Worm (Caenorhabditis elegans) whole organism, young adult: Measurements from ENCODE around the gene cat-1.

ENCODE experiments used
- B0019.2 ChIP-seq: fragments of 200-800 bp; sonication (Bioruptor generic); conservative IDR thresholded peaks from 2 replicates; pipeline ENCODE4 v1.3.6; 2022; ENCODE audit warnings: missing genetic modification reagents, missing genetic modification characterization, missing compliant biosample characterization
- B0035.1 ChIP-seq: sonication (generic microtip); optimal IDR thresholded peaks from 2 replicates; lab custom pipeline; 2016; ENCODE audit warnings: missing genetic modification characterization, mild to moderate bottlenecking, missing compliant biosample characterization, missing genotype, missing genetic modification reagents
- F22D6.2 ChIP-seq: sonication (generic microtip); optimal IDR thresholded peaks from 2 replicates; lab custom pipeline; 2016; ENCODE audit warnings: mild to moderate bottlenecking, missing genetic modification characterization, missing compliant biosample characterization
- F49E8.2 ChIP-seq: sonication (generic microtip); optimal IDR thresholded peaks from 3 replicates; lab custom pipeline; 2017; ENCODE audit warnings: missing genetic modification characterization, mild to moderate bottlenecking, missing compliant biosample characterization, antibody characterized with exemption, moderate library complexity; ENCODE audit not compliant: insufficient read depth
- F57A8.1 ChIP-seq: fragments of 200-800 bp; sonication (Bioruptor generic); optimal IDR thresholded peaks from 2 replicates; lab custom pipeline; 2018; ENCODE audit warnings: mild to moderate bottlenecking, missing genetic modification characterization, moderate library complexity, missing compliant biosample characterization
- Y53F4B.3 ChIP-seq: fragments of 200-800 bp; sonication (Bioruptor generic); IDR thresholded peaks from 2 replicates; pipeline ENCODE4 v1.3.6; 2022; ENCODE audit warnings: missing genetic modification reagents, missing genetic modification characterization, missing compliant biosample characterization
- Y53G8AR.9 ChIP-seq: fragments of 200-800 bp; sonication (Bioruptor generic); conservative IDR thresholded peaks from 2 replicates; pipeline ENCODE4 v1.3.6; 2022; ENCODE audit warnings: missing genetic modification reagents, missing genetic modification characterization, missing compliant biosample characterization
- akir-1 ChIP-seq: fragments of 200-800 bp; sonication (Bioruptor generic); optimal IDR thresholded peaks from 2 replicates; lab custom pipeline; 2018; ENCODE audit warnings: mild to moderate bottlenecking, missing genetic modification characterization, moderate library complexity, missing compliant biosample characterization
- ama-1 ChIP-seq, 3 experiments: fragments of 150-350 bp in 1 of 3; sonication (generic microtip) in 2 of 3; optimal IDR thresholded peaks; 2 replicates each; lab custom pipeline; 2014 to 2018; ENCODE audit warnings: missing biosample characterization in 2 of 3, missing genetic modification characterization in 2 of 3, missing genetic modification reagents in 2 of 3
- atf-7 ChIP-seq: sonication (generic microtip); optimal IDR thresholded peaks from 2 replicates; lab custom pipeline; 2017; ENCODE audit warnings: mild to moderate bottlenecking, missing genetic modification characterization, missing compliant biosample characterization
- athp-1 ChIP-seq: sonication (generic microtip); optimal IDR thresholded peaks from 2 replicates; lab custom pipeline; 2017; ENCODE audit warnings: mild to moderate bottlenecking, missing genetic modification characterization, missing compliant biosample characterization
- bed-2 ChIP-seq: fragments of 200-800 bp; sonication (Bioruptor generic); IDR thresholded peaks from 2 replicates; pipeline ENCODE4 v1.3.6; 2022; ENCODE audit warnings: missing genetic modification reagents, missing genetic modification characterization, missing compliant biosample characterization
- ccch-3 ChIP-seq: fragments of 200-800 bp; sonication (Bioruptor generic); optimal IDR thresholded peaks from 2 replicates; lab custom pipeline; 2018; ENCODE audit warnings: mild to moderate bottlenecking, missing genetic modification characterization, missing compliant biosample characterization
- cebp-1 ChIP-seq, 2 experiments: fragments of 200-800 bp in 1 of 2; sonication (Bioruptor generic) in 1 of 2; sonication (generic microtip) in 1 of 2; IDR thresholded peaks in 1 of 2; optimal IDR thresholded peaks in 1 of 2; 2 replicates each; pipeline versions ENCODE4 v1.3.6 to Lab custom; 2017 to 2022; ENCODE audit warnings: missing compliant biosample characterization in 2 of 2, missing genetic modification characterization in 2 of 2, mild to moderate bottlenecking in 1 of 2, missing genetic modification reagents in 1 of 2, moderate library complexity in 1 of 2
- ceh-100 ChIP-seq: fragments of 200-800 bp; sonication (Bioruptor generic); IDR thresholded peaks from 2 replicates; pipeline ENCODE4 v1.3.6; 2022; ENCODE audit warnings: missing genetic modification reagents, missing genetic modification characterization, missing compliant biosample characterization
- ceh-27 ChIP-seq: fragments of 200-800 bp; sonication (Bioruptor generic); optimal IDR thresholded peaks from 2 replicates; lab custom pipeline; 2018; ENCODE audit warnings: mild to moderate bottlenecking, missing genetic modification characterization, moderate library complexity, missing compliant biosample characterization
- chd-7 ChIP-seq: sonication (generic microtip); optimal IDR thresholded peaks from 2 replicates; lab custom pipeline; 2016; ENCODE audit warnings: mild to moderate bottlenecking, missing genetic modification characterization, moderate library complexity, missing compliant biosample characterization
- ekl-4 ChIP-seq: fragments of 200-800 bp; sonication (Bioruptor generic); IDR thresholded peaks from 2 replicates; pipeline ENCODE4 v1.3.6; 2022; ENCODE audit warnings: missing genetic modification reagents, missing genetic modification characterization, missing compliant biosample characterization
- ets-4 ChIP-seq: fragments of 200-800 bp; sonication (Bioruptor generic); optimal IDR thresholded peaks from 2 replicates; lab custom pipeline; 2018; ENCODE audit warnings: mild to moderate bottlenecking, missing genetic modification characterization, missing compliant biosample characterization
- gei-17 ChIP-seq: fragments of 200-800 bp; sonication (Bioruptor generic); optimal IDR thresholded peaks from 2 replicates; lab custom pipeline; 2018; ENCODE audit warnings: mild to moderate bottlenecking, missing genetic modification characterization, missing compliant biosample characterization
- hlh-12 ChIP-seq: sonication (generic microtip); optimal IDR thresholded peaks from 2 replicates; lab custom pipeline; 2016; ENCODE audit warnings: missing genetic modification characterization, missing compliant biosample characterization
- hlh-26 ChIP-seq: fragments of 200-800 bp; sonication (Bioruptor generic); conservative IDR thresholded peaks from 2 replicates; pipeline ENCODE4 v1.3.6; 2022; ENCODE audit warnings: missing genetic modification reagents, missing genetic modification characterization, missing compliant biosample characterization
- hsf-1 ChIP-seq: fragments of 200-800 bp; sonication (Bioruptor generic); IDR thresholded peaks from 2 replicates; pipeline ENCODE4 v1.3.6; 2022; ENCODE audit warnings: missing genetic modification reagents, missing genetic modification characterization, missing compliant biosample characterization
- let-607 ChIP-seq, 2 experiments: fragments of 200-800 bp in 1 of 2; sonication (Bioruptor generic) in 1 of 2; sonication (generic microtip) in 1 of 2; optimal IDR thresholded peaks; 2 replicates each; lab custom pipeline; 2016 to 2018; ENCODE audit warnings: mild to moderate bottlenecking in 2 of 2, missing compliant biosample characterization in 2 of 2, missing genetic modification characterization in 2 of 2, moderate library complexity in 2 of 2, missing genotype in 1 of 2
- lin-40 ChIP-seq: sonication (generic microtip); optimal IDR thresholded peaks from 2 replicates; lab custom pipeline; 2016; ENCODE audit warnings: missing genetic modification characterization, mild to moderate bottlenecking, missing compliant biosample characterization, missing genotype, missing genetic modification reagents
- madf-10 ChIP-seq: sonication (generic microtip); optimal IDR thresholded peaks from 2 replicates; lab custom pipeline; 2016; ENCODE audit warnings: mild to moderate bottlenecking, missing genetic modification characterization, missing compliant biosample characterization
- madf-3 ChIP-seq: fragments of 200-800 bp; sonication (Bioruptor generic); IDR thresholded peaks from 2 replicates; pipeline ENCODE4 v1.3.6; 2022; ENCODE audit warnings: missing genetic modification reagents, missing genetic modification characterization, missing compliant biosample characterization
- mcd-1 ChIP-seq: fragments of 200-800 bp; sonication (Bioruptor generic); IDR thresholded peaks from 2 replicates; pipeline ENCODE4 v1.3.6; 2022; ENCODE audit warnings: missing genetic modification reagents, missing genetic modification characterization, missing compliant biosample characterization
- mel-28 ChIP-seq: sonication (generic microtip); optimal IDR thresholded peaks from 2 replicates; lab custom pipeline; 2016; ENCODE audit warnings: borderline replicate concordance, mild to moderate bottlenecking, missing genetic modification characterization, missing compliant biosample characterization
- nfya-2 ChIP-seq: fragments of 200-800 bp; sonication (Bioruptor generic); IDR thresholded peaks from 2 replicates; pipeline ENCODE4 v1.3.6; 2022; ENCODE audit warnings: missing genetic modification reagents, missing genetic modification characterization, missing compliant biosample characterization
- nhr-27 ChIP-seq: fragments of 200-800 bp; sonication (Bioruptor generic); optimal IDR thresholded peaks from 2 replicates; lab custom pipeline; 2018; ENCODE audit warnings: mild to moderate bottlenecking, missing genetic modification characterization, moderate library complexity, missing compliant biosample characterization
- pbrm-1 ChIP-seq: fragments of 200-800 bp; sonication (Bioruptor generic); IDR thresholded peaks from 2 replicates; pipeline ENCODE4 v1.3.6; 2022; ENCODE audit warnings: missing genetic modification reagents, missing genetic modification characterization, missing compliant biosample characterization
- sea-2 ChIP-seq: fragments of 200-800 bp; sonication (Bioruptor generic); IDR thresholded peaks from 2 replicates; pipeline ENCODE4 v1.3.6; 2022; ENCODE audit warnings: missing genetic modification characterization, missing compliant biosample characterization
- snpc-1.1 ChIP-seq: sonication (generic microtip); optimal IDR thresholded peaks from 2 replicates; lab custom pipeline; 2017; ENCODE audit warnings: missing genetic modification characterization, mild to moderate bottlenecking, missing compliant biosample characterization, antibody characterized with exemption, moderate library complexity, missing genotype, missing genetic modification reagents; ENCODE audit not compliant: insufficient read depth
- snpc-1.3 ChIP-seq: sonication (generic microtip); optimal IDR thresholded peaks from 2 replicates; lab custom pipeline; 2017; ENCODE audit warnings: missing genetic modification characterization, mild to moderate bottlenecking, missing compliant biosample characterization, antibody characterized with exemption, moderate library complexity, missing genotype, missing genetic modification reagents; ENCODE audit not compliant: insufficient read depth
- tbp1 ChIP-seq: fragments of 200-800 bp; sonication (Bioruptor generic); optimal IDR thresholded peaks from 2 replicates; lab custom pipeline; 2018; ENCODE audit warnings: mild to moderate bottlenecking, missing genetic modification characterization, missing compliant biosample characterization
- xnd-1 ChIP-seq: sonication (generic microtip); optimal IDR thresholded peaks from 2 replicates; lab custom pipeline; 2016; ENCODE audit warnings: missing genotype, missing genetic modification reagents, missing genetic modification characterization, missing compliant biosample characterization
- zfh-2 ChIP-seq: fragments of 200-800 bp; sonication (Bioruptor generic); conservative IDR thresholded peaks from 2 replicates; pipeline ENCODE4 v1.3.6; 2022; ENCODE audit warnings: missing genetic modification reagents, missing genetic modification characterization, missing compliant biosample characterization
- zim-3 ChIP-seq: sonication (generic microtip); optimal IDR thresholded peaks from 2 replicates; lab custom pipeline; 2017; ENCODE audit warnings: mild to moderate bottlenecking, missing genetic modification characterization, moderate library complexity, missing compliant biosample characterization
- ztf-22 ChIP-seq: fragments of 200-800 bp; sonication (Bioruptor generic); optimal IDR thresholded peaks from 2 replicates; lab custom pipeline; 2018; ENCODE audit warnings: mild to moderate bottlenecking, missing genetic modification characterization, moderate library complexity, missing compliant biosample characterization
- ztf-26 ChIP-seq: sonication (generic microtip); optimal IDR thresholded peaks from 2 replicates; lab custom pipeline; 2017; ENCODE audit warnings: missing genetic modification characterization, missing compliant biosample characterization
- ztf-6 ChIP-seq: fragments of 200-800 bp; sonication (Bioruptor generic); IDR thresholded peaks from 2 replicates; pipeline ENCODE4 v1.3.6; 2022; ENCODE audit warnings: missing genetic modification reagents, missing genetic modification characterization, missing compliant biosample characterization

Gene cat-1

ce11 chrX:5699555-5699954 lies 11.0 kb downstream of the cat-1 start:
- no peak for TF ChIP-seq ztf-6
- TF ChIP-seq zim-3 (tag; lab: Kevin White, UChicago): no peak
- no peak for TF ChIP-seq ztf-26 (tag; lab: Kevin White, UChicago)
- TF ChIP-seq Y53F4B.3 (GFP tag; lab: Robert Waterston, UW): no peak
- no peak for TF ChIP-seq F49E8.2 (tag; lab: Kevin White, UChicago)
- TF ChIP-seq snpc-1.1 (tag; lab: Kevin White, UChicago): no peak

- no peak for TF ChIP-seq ceh-27 (GFP tag; lab: Kevin White, UChicago)
- no peak for TF ChIP-seq ceh-100 (GFP tag; lab: Robert Waterston, UW)
- no peak for TF ChIP-seq bed-2
- TF ChIP-seq B0019.2 (GFP tag; lab: Robert Waterston, UW): no peak
- TF ChIP-seq gei-17 (GFP tag; lab: Kevin White, UChicago): no peak
Observed at ce11 chrX:5698419-5698818, 12.1 kb downstream of the cat-1 start.

- TF ChIP-seq F22D6.2 (tag; lab: Kevin White, UChicago) (no peak), hlh-26 (GFP tag; lab: Robert Waterston, UW) (no peak), Y53F4B.3 (GFP tag; lab: Robert Waterston, UW) (no peak), madf-3 (GFP tag; lab: Robert Waterston, UW) (no peak), xnd-1 (tag; lab: Kevin White, UChicago) (no peak), snpc-1.3 (tag; lab: Kevin White, UChicago) (no peak), lin-40 (no peak), sea-2 (GFP tag; lab: Robert Waterston, UW) (no peak), nfya-2 (GFP tag; lab: Robert Waterston, UW) (no peak), bed-2 (no peak), athp-1 (tag; lab: Kevin White, UChicago) (no peak), mcd-1 (GFP tag; lab: Robert Waterston, UW) (no peak), mel-28 (tag; lab: Kevin White, UChicago) (no peak), Y53G8AR.9 (GFP tag; lab: Robert Waterston, UW) (no peak), B0035.1 (no peak)
- TF ChIP-seq, all 124 proteins: peak for 0
Observed at ce11 chrX:5697208-5697607, 13.3 kb downstream of the cat-1 start, which contains the start of gene W01C8.5. TSS of gene W01C8.5 (minus strand) at chrX:5697308.

- TF ChIP-seq cebp-1 (GFP tag; IDR thresholded peaks at IDR 0.05; lab: Robert Waterston, UW) (0 out of 2 replicates have a peak, but pooled peaks have one; percentile 21), cebp-1 (tag; optimal IDR thresholded peaks at IDR 0.05; lab: Kevin White, UChicago) (no peak), ets-4 (GFP tag; lab: Kevin White, UChicago) (peak; percentile 75), ccch-3 (GFP tag; lab: Kevin White, UChicago) (no peak), pbrm-1 (GFP tag; lab: Robert Waterston, UW) (0 out of 2 replicates have a peak, but pooled peaks have one; percentile 14), ama-1 (optimal IDR thresholded peaks at IDR 0.05; lab: Kevin White, UChicago) (no peak), ama-1 (GFP tag; optimal IDR thresholded peaks at IDR 0.05; lab: Kevin White, UChicago) (no peak), madf-10 (tag; lab: Kevin White, UChicago) (no peak), zfh-2 (GFP tag; lab: Robert Waterston, UW) (peak; percentile 64), F57A8.1 (GFP tag; lab: Kevin White, UChicago) (no peak), let-607 (tag; optimal IDR thresholded peaks at IDR 0.05; lab: Kevin White, UChicago) (peak in 1 of 2 experiments; percentile 26), hlh-12 (tag; lab: Kevin White, UChicago) (no peak), akir-1 (no peak), athp-1 (tag; lab: Kevin White, UChicago) (no peak), nhr-27 (tag; lab: Kevin White, UChicago) (no peak), ztf-22 (GFP tag; lab: Kevin White, UChicago) (peak; percentile 43), ekl-4 (GFP tag; lab: Robert Waterston, UW) (peak; percentile 48; the same call in 1 of the 2 replicates), chd-7 (tag; lab: Kevin White, UChicago) (peak; percentile 18), atf-7 (tag; lab: Kevin White, UChicago) (peak; percentile 43), B0035.1 (no peak), hsf-1 (GFP tag; lab: Robert Waterston, UW) (no peak), tbp1 (GFP tag; lab: Kevin White, UChicago) (peak; percentile 23), F22D6.2 (tag; lab: Kevin White, UChicago) (no peak)
Observed at ce11 chrX:5696197-5696596, 14.3 kb downstream of the cat-1 start.
